Worm (Caenorhabditis elegans) whole organism, L1 larva: ENCODE measurements around the gene F27B10.1.

ENCODE experiments used
- C04F5.9 ChIP-seq: sonication (generic microtip); optimal IDR thresholded peaks from 2 replicates; lab custom pipeline; 2016; ENCODE audit warnings: missing genetic modification characterization, missing compliant biosample characterization
- C16A3.4 ChIP-seq: fragments of 150-350 bp; optimal IDR thresholded peaks from 2 replicates; lab custom pipeline; 2014; ENCODE audit warnings: missing biosample characterization, missing genetic modification characterization
- blmp-1 ChIP-seq: fragments of 150-350 bp; optimal IDR thresholded peaks from 2 replicates; lab custom pipeline; 2014; ENCODE audit warnings: missing biosample characterization, missing genetic modification characterization
- ceh-8 ChIP-seq: fragments of 200-800 bp; sonication (Bioruptor generic); optimal IDR thresholded peaks from 2 replicates; lab custom pipeline; 2018; ENCODE audit warnings: mild to moderate bottlenecking, missing genetic modification characterization, moderate library complexity, missing compliant biosample characterization
- ceh-82 ChIP-seq, 3 experiments: fragments of 150-350 bp in 1 of 3; sonication (generic microtip) in 2 of 3; optimal IDR thresholded peaks; 2 replicates each; lab custom pipeline; 2014 to 2017; ENCODE audit warnings: missing biosample characterization in 3 of 3, missing genetic modification characterization in 3 of 3
- ceh-88 ChIP-seq: fragments of 200-800 bp; sonication (Bioruptor generic); IDR thresholded peaks from 2 replicates; pipeline ENCODE4 v1.3.6; 2022; ENCODE audit warnings: missing genetic modification characterization, missing compliant biosample characterization
- ceh-90 ChIP-seq: sonication (generic microtip); optimal IDR thresholded peaks from 2 replicates; lab custom pipeline; 2016; ENCODE audit warnings: missing genetic modification characterization, missing compliant biosample characterization
- ces-1 ChIP-seq: fragments of 150-350 bp; optimal IDR thresholded peaks from 2 replicates; lab custom pipeline; 2014; ENCODE audit warnings: missing biosample characterization, missing genetic modification reagents, missing genetic modification characterization
- dpl-1 ChIP-seq, 3 experiments: fragments of 150-350 bp in 2 of 3; sonication (generic microtip) in 1 of 3; optimal IDR thresholded peaks; 2 replicates each; lab custom pipeline; 2014 to 2017; ENCODE audit warnings: missing biosample characterization in 3 of 3, missing genetic modification characterization in 3 of 3, missing genetic modification reagents in 3 of 3
- dsc-1 ChIP-seq: sonication (generic microtip); optimal IDR thresholded peaks from 2 replicates; lab custom pipeline; 2016; ENCODE audit warnings: mild to moderate bottlenecking, missing genetic modification characterization, missing compliant biosample characterization
- egl-13 ChIP-seq: sonication (generic microtip); optimal IDR thresholded peaks from 2 replicates; lab custom pipeline; 2016; ENCODE audit warnings: missing genotype, missing genetic modification reagents, missing genetic modification characterization, missing compliant biosample characterization
- egl-27 ChIP-seq, 2 experiments: fragments of 150-350 bp in 1 of 2; sonication (generic microtip); optimal IDR thresholded peaks; 3 replicates each; lab custom pipeline; 2017 to 2018; ENCODE audit warnings: missing biosample characterization in 2 of 2, missing genetic modification characterization in 2 of 2, missing genetic modification reagents in 2 of 2
- fkh-4 ChIP-seq: sonication (generic microtip); optimal IDR thresholded peaks from 2 replicates; lab custom pipeline; 2016; ENCODE audit warnings: missing compliant biosample characterization, missing genetic modification characterization, borderline replicate concordance
- fkh-8 ChIP-seq: sonication (generic microtip); optimal IDR thresholded peaks from 2 replicates; lab custom pipeline; 2016; ENCODE audit warnings: mild to moderate bottlenecking, missing genetic modification characterization, missing compliant biosample characterization
- fos-1 ChIP-seq: fragments of 150-350 bp; optimal IDR thresholded peaks from 2 replicates; lab custom pipeline; 2014; ENCODE audit warnings: missing biosample characterization, missing genetic modification characterization
- hpl-2 ChIP-seq: fragments of 150-350 bp; optimal IDR thresholded peaks from 2 replicates; lab custom pipeline; 2014; ENCODE audit warnings: missing biosample characterization, missing genetic modification reagents, missing genetic modification characterization
- isw-1 ChIP-seq: fragments of 200-800 bp; sonication (Bioruptor generic); IDR thresholded peaks from 2 replicates; pipeline ENCODE4 v1.3.6; 2022; ENCODE audit warnings: missing genetic modification characterization, missing compliant biosample characterization
- lin-13 ChIP-seq: fragments of 150-350 bp; optimal IDR thresholded peaks from 2 replicates; lab custom pipeline; 2014; ENCODE audit warnings: missing biosample characterization, missing genetic modification reagents, missing genetic modification characterization
- lin-14 ChIP-seq: fragments of 200-800 bp; sonication (Bioruptor generic); optimal IDR thresholded peaks from 2 replicates; lab custom pipeline; 2018; ENCODE audit warnings: mild to moderate bottlenecking, missing genetic modification characterization, moderate library complexity, missing compliant biosample characterization
- lin-15B ChIP-seq: fragments of 150-350 bp; sonication (generic microtip); optimal IDR thresholded peaks from 3 replicates; lab custom pipeline; 2014; ENCODE audit warnings: missing biosample characterization, missing genetic modification characterization
- lir-3 ChIP-seq: sonication (generic microtip); optimal IDR thresholded peaks from 2 replicates; lab custom pipeline; 2016; ENCODE audit warnings: mild to moderate bottlenecking, missing genetic modification characterization, moderate library complexity, missing compliant biosample characterization; ENCODE audit not compliant: poor library complexity
- mab-9 ChIP-seq: fragments of 200-800 bp; sonication (Bioruptor generic); IDR thresholded peaks from 2 replicates; pipeline ENCODE4 v1.3.6; 2022; ENCODE audit warnings: missing genetic modification reagents, missing genetic modification characterization, missing compliant biosample characterization
- nhr-11 ChIP-seq: fragments of 150-350 bp; optimal IDR thresholded peaks from 2 replicates; lab custom pipeline; 2014; ENCODE audit warnings: missing biosample characterization, missing genetic modification characterization
- nhr-20 ChIP-seq: sonication (generic microtip); optimal IDR thresholded peaks from 2 replicates; lab custom pipeline; 2016; ENCODE audit warnings: mild to moderate bottlenecking, missing genetic modification characterization, missing compliant biosample characterization
- nhr-237 ChIP-seq: fragments of 150-350 bp; optimal IDR thresholded peaks from 2 replicates; lab custom pipeline; 2014; ENCODE audit warnings: missing biosample characterization, missing genetic modification characterization
- nhr-28 ChIP-seq: fragments of 150-350 bp; optimal IDR thresholded peaks from 2 replicates; lab custom pipeline; 2014; ENCODE audit warnings: missing biosample characterization, missing genetic modification characterization
- nhr-77 ChIP-seq: fragments of 150-350 bp; optimal IDR thresholded peaks from 2 replicates; lab custom pipeline; 2014; ENCODE audit warnings: missing biosample characterization, missing genetic modification characterization
- pag-3 ChIP-seq: sonication (generic microtip); optimal IDR thresholded peaks from 2 replicates; lab custom pipeline; 2017; ENCODE audit warnings: missing genetic modification characterization, mild to moderate bottlenecking, missing compliant biosample characterization, antibody characterized with exemption, borderline replicate concordance; ENCODE audit not compliant: insufficient read depth
- pax-3 ChIP-seq: fragments of 200-800 bp; sonication (Bioruptor generic); optimal IDR thresholded peaks from 2 replicates; lab custom pipeline; 2018; ENCODE audit warnings: mild to moderate bottlenecking, missing genetic modification characterization, moderate library complexity, missing compliant biosample characterization
- skn-1 ChIP-seq: fragments of 150-350 bp; optimal IDR thresholded peaks from 2 replicates; lab custom pipeline; 2014; ENCODE audit warnings: missing biosample characterization, missing genetic modification characterization
- sox-4 ChIP-seq: sonication (generic microtip); optimal IDR thresholded peaks from 2 replicates; lab custom pipeline; 2016; ENCODE audit warnings: missing genetic modification characterization, missing compliant biosample characterization
- sptf-1 ChIP-seq: fragments of 150-350 bp; optimal IDR thresholded peaks from 2 replicates; lab custom pipeline; 2014; ENCODE audit warnings: missing biosample characterization, missing genetic modification characterization
- tbx-2 ChIP-seq: sonication (generic microtip); optimal IDR thresholded peaks from 2 replicates; lab custom pipeline; 2016; ENCODE audit warnings: missing genetic modification characterization, missing compliant biosample characterization
- unc-30 ChIP-seq: sonication (generic microtip); optimal IDR thresholded peaks from 2 replicates; lab custom pipeline; 2017; ENCODE audit warnings: missing biosample characterization, missing genetic modification characterization
- unc-86 ChIP-seq: sonication (generic microtip); optimal IDR thresholded peaks from 2 replicates; lab custom pipeline; 2016; ENCODE audit warnings: missing genetic modification characterization, missing compliant biosample characterization
- xbp-1 ChIP-seq: sonication (generic microtip); optimal IDR thresholded peaks from 2 replicates; lab custom pipeline; 2016; ENCODE audit warnings: missing genetic modification characterization, missing compliant biosample characterization
- zip-4 ChIP-seq: fragments of 200-800 bp; sonication (Bioruptor generic); optimal IDR thresholded peaks from 2 replicates; lab custom pipeline; 2018; ENCODE audit warnings: mild to moderate bottlenecking, missing genetic modification characterization, moderate library complexity, missing compliant biosample characterization
- ztf-11 ChIP-seq, 2 experiments: sonication (generic microtip); optimal IDR thresholded peaks; 2 replicates each; lab custom pipeline; 2016 to 2017; ENCODE audit warnings: missing genetic modification characterization in 2 of 2, missing biosample characterization in 1 of 2, missing compliant biosample characterization in 1 of 2
- ztf-4 ChIP-seq: fragments of 150-350 bp; optimal IDR thresholded peaks from 2 replicates; lab custom pipeline; 2014; ENCODE audit warnings: missing biosample characterization, missing genetic modification characterization

Gene F27B10.1

DNA sequence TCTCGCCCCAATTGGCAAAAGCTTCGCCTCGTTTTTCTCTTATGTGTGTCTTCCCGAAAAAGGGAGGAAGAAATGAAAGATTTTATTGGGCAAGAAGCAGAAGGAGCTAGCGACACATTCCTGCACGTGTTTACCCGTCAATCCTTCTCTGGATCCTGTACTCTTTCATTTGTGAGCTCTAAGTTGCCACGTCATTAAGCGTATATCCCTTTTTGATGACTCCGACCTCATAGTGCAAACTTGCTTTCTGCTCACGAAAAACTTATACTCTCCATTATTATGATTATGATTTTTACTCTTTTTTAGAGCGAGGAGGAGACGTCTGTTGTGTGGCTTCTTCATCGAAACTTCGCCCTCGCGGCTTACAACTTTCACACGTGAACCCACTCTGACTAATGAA, at the start of gene F27B10.1:
Gene F27B10.1, plus strand, starts transcription at position 301 of the 400 bp plus-strand sequence.
- TF ChIP-seq ceh-88 (GFP tag; lab: Robert Waterston, UW) = no peak
- TF ChIP-seq lin-14 (GFP tag; lab: Kevin White, UChicago) = peak; percentile 4
- TF ChIP-seq, all 84 proteins: peak for 1

DNA sequence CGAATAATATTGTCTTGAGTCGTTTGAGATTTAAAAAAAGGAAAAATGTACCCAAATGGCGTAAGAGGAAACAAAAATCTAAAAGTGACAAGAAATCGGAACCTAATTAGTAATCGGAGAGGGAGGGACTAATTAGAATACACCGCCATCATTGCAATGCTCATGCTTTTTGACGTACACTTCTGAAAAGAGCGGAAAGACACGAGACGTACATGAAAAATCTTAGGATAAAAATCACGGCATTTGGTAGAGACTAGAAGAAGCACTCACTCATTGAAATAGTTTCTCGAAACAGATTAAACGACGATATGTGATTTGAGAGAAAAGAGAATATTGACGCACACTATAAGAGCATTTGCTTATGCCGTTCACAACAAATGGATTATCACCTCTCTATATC, 49.4 kb upstream of the F27B10.1 start:
- TF ChIP-seq fos-1 (tag; lab: Kevin White, UChicago) (no peak), pax-3 (tag; lab: Kevin White, UChicago) (peak; percentile 54), fkh-8 (peak; percentile 19), dsc-1 (tag; lab: Kevin White, UChicago) (peak; percentile 96), egl-27 (tag; optimal IDR thresholded peaks at IDR 0.05; lab: Kevin White, UChicago) (no peak), egl-13 (tag; lab: Kevin White, UChicago) (peak; percentile 41), ceh-8 (GFP tag; lab: Kevin White, UChicago) (peak; percentile 15), nhr-11 (tag; lab: Kevin White, UChicago) (peak; percentile 29), lin-13 (GFP tag; lab: Kevin White, UChicago) (no peak), fkh-4 (tag; lab: Kevin White, UChicago) (peak; percentile 49), pag-3 (tag; lab: Kevin White, UChicago) (no peak)

DNA sequence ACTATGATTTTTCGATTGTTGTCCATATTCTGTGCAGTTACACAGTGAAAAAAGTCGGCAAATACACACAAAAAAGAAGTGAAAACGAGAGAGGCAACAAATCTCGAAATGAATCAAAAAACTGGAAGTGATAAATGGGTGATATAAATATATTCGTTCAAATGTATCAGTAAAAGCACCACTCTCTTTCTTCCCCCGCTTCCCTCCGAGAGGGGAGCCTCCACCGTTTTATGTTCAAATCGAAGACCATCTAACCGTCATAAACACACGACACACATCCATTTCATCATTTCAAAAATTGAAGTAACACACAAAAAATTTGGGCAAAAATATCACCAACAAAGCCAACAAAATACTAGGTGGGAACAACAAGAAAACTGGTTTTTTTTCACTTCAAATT, 45.4 kb upstream of the F27B10.1 start, which contains the start of gene F20A1.6:
Gene F20A1.6, minus strand, starts transcription at position 101 of the 400 bp plus-strand sequence.
- TF ChIP-seq nhr-237 (tag; lab: Kevin White, UChicago) = no peak

DNA sequence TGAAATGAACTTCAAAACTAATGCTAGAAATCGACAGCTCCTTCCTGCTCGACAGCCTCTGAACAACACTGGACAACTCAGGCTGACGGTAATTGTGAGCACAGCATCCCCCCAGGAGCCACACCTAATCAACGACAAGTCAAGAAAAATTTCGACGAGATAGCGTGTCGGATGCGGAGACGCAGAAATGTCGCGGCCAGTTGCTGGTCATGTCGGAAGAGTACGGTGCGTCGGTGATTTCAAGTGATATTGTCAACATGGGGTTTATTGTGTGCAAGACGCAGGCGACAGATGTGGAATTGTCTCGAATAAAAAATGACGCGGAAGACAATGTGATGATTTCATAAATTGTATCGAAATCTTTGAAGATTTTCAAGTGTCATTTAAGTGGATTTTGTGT, 35.9 kb upstream of the F27B10.1 start, which contains the start of gene twk-11:
Gene twk-11, minus strand, starts transcription at position 101 of the 400 bp plus-strand sequence.
- TF ChIP-seq tbx-2 (no peak), C04F5.9 (tag; lab: Kevin White, UChicago) (no peak), lin-15B (tag; lab: Kevin White, UChicago) (no peak), unc-86 (tag; lab: Kevin White, UChicago) (no peak), isw-1 (GFP tag; lab: Robert Waterston, UW) (no peak), C16A3.4 (tag; lab: Kevin White, UChicago) (no peak), unc-30 (no peak), blmp-1 (no peak), sptf-1 (tag; lab: Kevin White, UChicago) (no peak), zip-4 (GFP tag; lab: Kevin White, UChicago) (no peak)

DNA sequence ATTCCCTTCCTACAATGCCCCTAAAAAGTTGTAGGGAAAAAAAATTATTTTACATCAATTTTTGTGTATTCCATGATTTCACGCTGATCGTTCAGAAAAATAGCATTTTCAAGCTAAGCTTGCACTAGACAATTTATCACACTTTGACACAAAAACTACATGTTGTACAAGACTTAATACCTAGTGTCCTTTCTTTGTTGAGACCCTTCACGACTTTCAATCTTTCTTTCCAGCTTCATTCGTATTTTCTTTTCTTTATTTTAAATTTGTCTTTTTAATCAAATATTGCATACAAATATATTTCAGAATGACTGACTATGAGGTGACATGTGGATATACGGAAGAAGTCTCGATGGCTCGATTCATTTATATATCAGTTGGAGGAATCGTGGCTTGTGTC, 26.4 kb upstream of the F27B10.1 start, which contains the start of gene F20A1.2:
Gene F20A1.2, plus strand, starts transcription at position 301 of the 400 bp plus-strand sequence.
- TF ChIP-seq C04F5.9 (tag; lab: Kevin White, UChicago) (no peak), lin-14 (GFP tag; lab: Kevin White, UChicago) (no peak), nhr-77 (tag; lab: Kevin White, UChicago) (no peak), lir-3 (tag; lab: Kevin White, UChicago) (no peak)

DNA sequence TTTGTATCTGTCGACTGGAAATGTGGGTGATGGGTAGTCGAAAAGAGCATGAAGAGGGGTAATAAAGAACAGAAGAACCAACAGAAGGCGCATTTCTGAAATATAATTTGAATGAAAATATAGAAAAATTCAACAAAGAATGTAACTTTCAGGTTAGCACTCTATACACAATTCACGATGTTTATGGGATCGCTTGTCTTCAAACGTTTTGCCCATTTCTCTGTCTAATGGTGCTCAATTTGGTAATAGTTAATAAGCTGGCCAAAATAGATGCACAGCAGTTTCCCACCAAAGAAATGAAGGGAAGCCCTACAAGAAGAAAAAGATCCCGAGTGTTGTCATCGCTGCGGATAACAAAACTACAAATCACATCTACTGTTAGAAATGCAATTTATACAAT, 24.9 kb upstream of the F27B10.1 start, which contains the start of gene F20A1.8:
Gene F20A1.8, minus strand, starts transcription at position 101 of the 400 bp plus-strand sequence.
- TF ChIP-seq xbp-1 (tag; lab: Kevin White, UChicago) (no peak), sox-4 (tag; lab: Kevin White, UChicago) (no peak), pag-3 (tag; lab: Kevin White, UChicago) (no peak), ceh-82 (tag; optimal IDR thresholded peaks at IDR 0.05; lab: Kevin White, UChicago) (no peak), egl-13 (tag; lab: Kevin White, UChicago) (no peak), ztf-4 (tag; lab: Kevin White, UChicago) (no peak), dpl-1 (GFP tag; optimal IDR thresholded peaks at IDR 0.05; lab: Kevin White, UChicago) (no peak), nhr-28 (no peak), mab-9 (no peak), ces-1 (GFP tag; lab: Kevin White, UChicago) (no peak), dsc-1 (tag; lab: Kevin White, UChicago) (no peak), lin-15B (tag; lab: Kevin White, UChicago) (no peak), ceh-88 (GFP tag; lab: Robert Waterston, UW) (no peak), nhr-11 (tag; lab: Kevin White, UChicago) (no peak), unc-86 (tag; lab: Kevin White, UChicago) (no peak), skn-1 (tag; lab: Kevin White, UChicago) (no peak), ztf-11 (tag; optimal IDR thresholded peaks at IDR 0.05; lab: Kevin White, UChicago) (no peak), nhr-20 (tag; lab: Kevin White, UChicago) (no peak), ceh-90 (tag; lab: Kevin White, UChicago) (no peak), hpl-2 (GFP tag; lab: Kevin White, UChicago) (no peak)
